Worm (Caenorhabditis elegans) whole organism, L4 larva: ENCODE measurements around the gene fipr-3.

Experiments used
- aly-2 ChIP-seq: sonication (generic microtip); optimal IDR thresholded peaks from 2 replicates; lab custom pipeline; 2018; ENCODE audit warnings: missing biosample characterization, missing genetic modification characterization
- ceh-28 ChIP-seq: fragments of 150-350 bp; optimal IDR thresholded peaks from 2 replicates; lab custom pipeline; 2014; ENCODE audit warnings: missing biosample characterization, missing genetic modification reagents, missing genetic modification characterization
- fos-1 ChIP-seq: fragments of 150-350 bp; optimal IDR thresholded peaks from 2 replicates; lab custom pipeline; 2014; ENCODE audit warnings: missing biosample characterization, missing genetic modification characterization
- lin-1 ChIP-seq: fragments of 200-800 bp; sonication (Bioruptor generic); IDR thresholded peaks from 2 replicates; pipeline ENCODE4 v1.3.6; 2022; ENCODE audit warnings: missing genetic modification reagents, missing genetic modification characterization, missing compliant biosample characterization
- lin-15B ChIP-seq: fragments of 150-350 bp; sonication (generic microtip); optimal IDR thresholded peaks from 3 replicates; lab custom pipeline; 2014; ENCODE audit warnings: missing biosample characterization, missing genetic modification characterization
- lin-39 ChIP-seq: fragments of 150-350 bp; optimal IDR thresholded peaks from 2 replicates; lab custom pipeline; 2014; ENCODE audit warnings: missing biosample characterization, missing genetic modification reagents, missing genetic modification characterization
- nhr-28 ChIP-seq: fragments of 150-350 bp; optimal IDR thresholded peaks from 2 replicates; lab custom pipeline; 2014; ENCODE audit warnings: missing biosample characterization, missing genetic modification characterization
- nhr-76 ChIP-seq: fragments of 150-350 bp; optimal IDR thresholded peaks from 2 replicates; lab custom pipeline; 2014; ENCODE audit warnings: missing biosample characterization, missing genetic modification characterization
- pha-4 ChIP-seq, 2 experiments: fragments of 150-350 bp in 1 of 2; fragments of 200-800 bp in 1 of 2; sonication (Bioruptor generic) in 1 of 2; IDR thresholded peaks in 1 of 2; optimal IDR thresholded peaks in 1 of 2; 2 replicates each; pipeline versions ENCODE4 v1.3.6 to Lab custom; 2014 to 2022; ENCODE audit warnings: missing genetic modification characterization in 2 of 2, missing genetic modification reagents in 2 of 2, missing biosample characterization in 1 of 2, missing compliant biosample characterization in 1 of 2
- vab-7 ChIP-seq: fragments of 200-800 bp; sonication (Bioruptor generic); IDR thresholded peaks from 2 replicates; pipeline ENCODE4 v1.3.6; 2022; ENCODE audit warnings: missing genetic modification reagents, missing genetic modification characterization, missing compliant biosample characterization

DNA sequence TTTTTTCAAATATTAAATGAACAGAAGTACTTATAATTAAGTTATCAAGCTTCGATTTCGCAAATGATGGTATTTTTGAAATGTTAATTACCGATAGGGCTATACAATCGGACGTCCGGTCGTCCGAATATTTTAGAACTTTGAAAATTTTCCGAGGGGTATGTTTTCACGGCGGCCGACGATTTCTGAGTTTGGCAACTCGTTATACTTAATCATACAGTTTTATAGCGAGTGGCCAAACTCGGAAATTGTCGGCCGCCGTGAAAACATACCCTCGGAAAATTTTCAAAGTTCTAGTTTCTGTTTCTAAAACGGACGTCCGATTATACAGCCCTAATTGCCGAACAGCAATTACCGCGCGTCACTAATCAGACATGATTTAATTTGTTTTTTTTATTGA is 981 bp downstream of the fipr-3 start:
- no peak for TF ChIP-seq pha-4 (GFP tag; IDR thresholded peaks at IDR 0.05; lab: Robert Waterston, UW)
- TF ChIP-seq pha-4 (tag; optimal IDR thresholded peaks at IDR 0.05; lab: Kevin White, UChicago): no peak
- no peak for TF ChIP-seq vab-7
- TF ChIP-seq aly-2: no peak
- no peak for TF ChIP-seq lin-39 (tag; lab: Kevin White, UChicago)
- no peak for TF ChIP-seq lin-15B (tag; lab: Kevin White, UChicago)
- no peak for TF ChIP-seq fos-1
- TF ChIP-seq nhr-28 (tag; lab: Kevin White, UChicago): no peak
- no peak for TF ChIP-seq nhr-76 (tag; lab: Kevin White, UChicago)
- TF ChIP-seq ceh-28: no peak
- no peak for TF ChIP-seq lin-1
